Worm (Caenorhabditis elegans) whole organism, young adult: ENCODE measurements around the gene ama-1.
A peak's percentile ranks its signal among the peaks of the same experiment; 100 is the strongest.

ENCODE experiments used
- B0035.1 ChIP-seq: sonication (generic microtip); optimal IDR thresholded peaks from 2 replicates; lab custom pipeline; 2016; ENCODE audit warnings: missing genetic modification characterization, mild to moderate bottlenecking, missing compliant biosample characterization, missing genotype, missing genetic modification reagents
- C06A6.2 ChIP-seq: fragments of 200-800 bp; sonication (Bioruptor generic); conservative IDR thresholded peaks from 2 replicates; pipeline ENCODE4 v1.3.6; 2022; ENCODE audit warnings: missing genetic modification characterization, missing compliant biosample characterization
- D2030.7 ChIP-seq: fragments of 200-800 bp; sonication (Bioruptor generic); IDR thresholded peaks from 2 replicates; pipeline ENCODE4 v1.3.6; 2022; ENCODE audit warnings: missing genetic modification reagents, missing genetic modification characterization, missing compliant biosample characterization
- F49E8.2 ChIP-seq: sonication (generic microtip); optimal IDR thresholded peaks from 3 replicates; lab custom pipeline; 2017; ENCODE audit warnings: missing genetic modification characterization, mild to moderate bottlenecking, missing compliant biosample characterization, antibody characterized with exemption, moderate library complexity; ENCODE audit not compliant: insufficient read depth
- F55B11.4 ChIP-seq: sonication (generic microtip); optimal IDR thresholded peaks from 2 replicates; lab custom pipeline; 2016; ENCODE audit warnings: missing compliant biosample characterization, missing genetic modification characterization, borderline replicate concordance; ENCODE audit not compliant: insufficient read depth
- K11D2.4 ChIP-seq: fragments of 200-800 bp; sonication (Bioruptor generic); IDR thresholded peaks from 2 replicates; pipeline ENCODE4 v1.3.6; 2022; ENCODE audit warnings: missing genetic modification reagents, missing genetic modification characterization, missing compliant biosample characterization
- K12H6.12 ChIP-seq: fragments of 200-800 bp; sonication (Bioruptor generic); optimal IDR thresholded peaks from 2 replicates; lab custom pipeline; 2018; ENCODE audit warnings: mild to moderate bottlenecking, missing genetic modification characterization, missing compliant biosample characterization
- Y56A3A.18 ChIP-seq: fragments of 200-800 bp; sonication (Bioruptor generic); IDR thresholded peaks from 2 replicates; pipeline ENCODE4 v1.3.6; 2022; ENCODE audit warnings: missing genetic modification reagents, missing genetic modification characterization, missing compliant biosample characterization
- Y67H2A.10 ChIP-seq: fragments of 200-800 bp; sonication (Bioruptor generic); conservative IDR thresholded peaks from 2 replicates; pipeline ENCODE4 v1.3.6; 2022; ENCODE audit warnings: missing genetic modification reagents, missing genetic modification characterization, missing compliant biosample characterization
- bed-1 ChIP-seq: fragments of 200-800 bp; sonication (Bioruptor generic); IDR thresholded peaks from 2 replicates; pipeline ENCODE4 v1.3.6; 2022; ENCODE audit warnings: missing genetic modification reagents, missing genetic modification characterization, missing compliant biosample characterization
- cebp-1 ChIP-seq, 2 experiments: fragments of 200-800 bp in 1 of 2; sonication (Bioruptor generic) in 1 of 2; sonication (generic microtip) in 1 of 2; IDR thresholded peaks in 1 of 2; optimal IDR thresholded peaks in 1 of 2; 2 replicates each; pipeline versions ENCODE4 v1.3.6 to Lab custom; 2017 to 2022; ENCODE audit warnings: missing compliant biosample characterization in 2 of 2, missing genetic modification characterization in 2 of 2, mild to moderate bottlenecking in 1 of 2, missing genetic modification reagents in 1 of 2, moderate library complexity in 1 of 2
- ceh-100 ChIP-seq: fragments of 200-800 bp; sonication (Bioruptor generic); IDR thresholded peaks from 2 replicates; pipeline ENCODE4 v1.3.6; 2022; ENCODE audit warnings: missing genetic modification reagents, missing genetic modification characterization, missing compliant biosample characterization
- ceh-40 ChIP-seq: fragments of 200-800 bp; sonication (Bioruptor generic); IDR thresholded peaks from 2 replicates; pipeline ENCODE4 v1.3.6; 2022; ENCODE audit warnings: missing genetic modification characterization, missing compliant biosample characterization
- ceh-91 ChIP-seq: fragments of 200-800 bp; sonication (Bioruptor generic); IDR thresholded peaks from 2 replicates; pipeline ENCODE4 v1.3.6; 2022; ENCODE audit warnings: missing genetic modification reagents, missing genetic modification characterization, missing compliant biosample characterization
- dox-1 ChIP-seq: fragments of 200-800 bp; sonication (Bioruptor generic); IDR thresholded peaks from 2 replicates; pipeline ENCODE4 v1.3.6; 2022; ENCODE audit warnings: missing genetic modification reagents, missing genetic modification characterization, missing compliant biosample characterization
- egl-18 ChIP-seq: fragments of 200-800 bp; sonication (Bioruptor generic); IDR thresholded peaks from 2 replicates; pipeline ENCODE4 v1.3.6; 2022; ENCODE audit warnings: missing genetic modification reagents, missing genetic modification characterization, missing compliant biosample characterization
- ekl-4 ChIP-seq: fragments of 200-800 bp; sonication (Bioruptor generic); IDR thresholded peaks from 2 replicates; pipeline ENCODE4 v1.3.6; 2022; ENCODE audit warnings: missing genetic modification reagents, missing genetic modification characterization, missing compliant biosample characterization
- ets-4 ChIP-seq: fragments of 200-800 bp; sonication (Bioruptor generic); optimal IDR thresholded peaks from 2 replicates; lab custom pipeline; 2018; ENCODE audit warnings: mild to moderate bottlenecking, missing genetic modification characterization, missing compliant biosample characterization
- hmg-1.2 ChIP-seq: fragments of 200-800 bp; sonication (Bioruptor generic); IDR thresholded peaks from 2 replicates; pipeline ENCODE4 v1.3.6; 2022; ENCODE audit warnings: missing genetic modification reagents, missing genetic modification characterization, missing compliant biosample characterization
- hmg-20 ChIP-seq: fragments of 200-800 bp; sonication (Bioruptor generic); IDR thresholded peaks from 2 replicates; pipeline ENCODE4 v1.3.6; 2022; ENCODE audit warnings: missing genetic modification reagents, missing genetic modification characterization, missing compliant biosample characterization
- lin-40 ChIP-seq: sonication (generic microtip); optimal IDR thresholded peaks from 2 replicates; lab custom pipeline; 2016; ENCODE audit warnings: missing genetic modification characterization, mild to moderate bottlenecking, missing compliant biosample characterization, missing genotype, missing genetic modification reagents
- lir-1 ChIP-seq: fragments of 200-800 bp; sonication (Bioruptor generic); conservative IDR thresholded peaks from 2 replicates; pipeline ENCODE4 v1.3.6; 2022; ENCODE audit warnings: missing genetic modification reagents, missing genetic modification characterization, missing compliant biosample characterization
- lsy-27 ChIP-seq: sonication (generic microtip); optimal IDR thresholded peaks from 2 replicates; lab custom pipeline; 2017; ENCODE audit warnings: missing genetic modification characterization, mild to moderate bottlenecking, missing compliant biosample characterization, antibody characterized with exemption, missing genotype, borderline replicate concordance; ENCODE audit not compliant: insufficient read depth
- madf-10 ChIP-seq: sonication (generic microtip); optimal IDR thresholded peaks from 2 replicates; lab custom pipeline; 2016; ENCODE audit warnings: mild to moderate bottlenecking, missing genetic modification characterization, missing compliant biosample characterization
- madf-3 ChIP-seq: fragments of 200-800 bp; sonication (Bioruptor generic); IDR thresholded peaks from 2 replicates; pipeline ENCODE4 v1.3.6; 2022; ENCODE audit warnings: missing genetic modification reagents, missing genetic modification characterization, missing compliant biosample characterization
- madf-6 ChIP-seq: fragments of 200-800 bp; sonication (Bioruptor generic); IDR thresholded peaks from 2 replicates; pipeline ENCODE4 v1.3.6; 2022; ENCODE audit warnings: missing genetic modification reagents, missing genetic modification characterization, missing compliant biosample characterization
- madf-8 ChIP-seq: fragments of 200-800 bp; sonication (Bioruptor generic); conservative IDR thresholded peaks from 2 replicates; pipeline ENCODE4 v1.3.6; 2022; ENCODE audit warnings: missing genetic modification reagents, missing genetic modification characterization, missing compliant biosample characterization
- mcd-1 ChIP-seq: fragments of 200-800 bp; sonication (Bioruptor generic); IDR thresholded peaks from 2 replicates; pipeline ENCODE4 v1.3.6; 2022; ENCODE audit warnings: missing genetic modification reagents, missing genetic modification characterization, missing compliant biosample characterization
- mes-4 ChIP-seq: sonication (generic microtip); optimal IDR thresholded peaks from 2 replicates; lab custom pipeline; 2016; ENCODE audit warnings: missing genotype, missing genetic modification characterization, missing compliant biosample characterization
- mxl-1 ChIP-seq: sonication (generic microtip); optimal IDR thresholded peaks from 2 replicates; lab custom pipeline; 2016; ENCODE audit warnings: missing genetic modification characterization, missing compliant biosample characterization
- nfya-1 ChIP-seq: sonication (generic microtip); optimal IDR thresholded peaks from 2 replicates; lab custom pipeline; 2017; ENCODE audit warnings: antibody characterized with exemption, missing compliant biosample characterization, missing genetic modification characterization, borderline replicate concordance; ENCODE audit not compliant: insufficient read depth
- nhr-80 ChIP-seq: sonication (generic microtip); optimal IDR thresholded peaks from 2 replicates; lab custom pipeline; 2016; ENCODE audit warnings: missing genetic modification characterization, missing compliant biosample characterization
- pbrm-1 ChIP-seq: fragments of 200-800 bp; sonication (Bioruptor generic); IDR thresholded peaks from 2 replicates; pipeline ENCODE4 v1.3.6; 2022; ENCODE audit warnings: missing genetic modification reagents, missing genetic modification characterization, missing compliant biosample characterization
- rcor-1 ChIP-seq: fragments of 200-800 bp; sonication (Bioruptor generic); IDR thresholded peaks from 2 replicates; pipeline ENCODE4 v1.3.6; 2022; ENCODE audit warnings: missing genetic modification reagents, missing genetic modification characterization, missing compliant biosample characterization
- rec-8 ChIP-seq, 2 experiments: sonication (generic microtip); optimal IDR thresholded peaks; 2 replicates each; lab custom pipeline; 2016; ENCODE audit warnings: mild to moderate bottlenecking in 2 of 2, missing genetic modification characterization in 2 of 2, missing genetic modification reagents in 2 of 2, missing genotype in 2 of 2, missing biosample characterization in 1 of 2, missing compliant biosample characterization in 1 of 2, moderate library complexity in 1 of 2
- snpc-1.1 ChIP-seq: sonication (generic microtip); optimal IDR thresholded peaks from 2 replicates; lab custom pipeline; 2017; ENCODE audit warnings: missing genetic modification characterization, mild to moderate bottlenecking, missing compliant biosample characterization, antibody characterized with exemption, moderate library complexity, missing genotype, missing genetic modification reagents; ENCODE audit not compliant: insufficient read depth
- somi-1 ChIP-seq: fragments of 200-800 bp; sonication (Bioruptor generic); optimal IDR thresholded peaks from 2 replicates; lab custom pipeline; 2018; ENCODE audit warnings: mild to moderate bottlenecking, missing genetic modification characterization, missing compliant biosample characterization
- tbx-9 ChIP-seq: sonication (generic microtip); optimal IDR thresholded peaks from 2 replicates; lab custom pipeline; 2016; ENCODE audit warnings: borderline replicate concordance, missing genetic modification characterization, inconsistent platforms, missing compliant biosample characterization
- unc-130 ChIP-seq: sonication (generic microtip); optimal IDR thresholded peaks from 2 replicates; lab custom pipeline; 2016; ENCODE audit warnings: missing genetic modification reagents, missing genetic modification characterization, missing compliant biosample characterization
- xnd-1 ChIP-seq: sonication (generic microtip); optimal IDR thresholded peaks from 2 replicates; lab custom pipeline; 2016; ENCODE audit warnings: missing genotype, missing genetic modification reagents, missing genetic modification characterization, missing compliant biosample characterization
- ztf-22 ChIP-seq: fragments of 200-800 bp; sonication (Bioruptor generic); optimal IDR thresholded peaks from 2 replicates; lab custom pipeline; 2018; ENCODE audit warnings: mild to moderate bottlenecking, missing genetic modification characterization, moderate library complexity, missing compliant biosample characterization
- ztf-6 ChIP-seq: fragments of 200-800 bp; sonication (Bioruptor generic); IDR thresholded peaks from 2 replicates; pipeline ENCODE4 v1.3.6; 2022; ENCODE audit warnings: missing genetic modification reagents, missing genetic modification characterization, missing compliant biosample characterization

The ama-1 gene

ce11 chrIV:4277694-4278093 lies 29.8 kb downstream of the ama-1 start, which contains the start of gene nhr-78:
Gene nhr-78 (minus strand): TSS chrIV:4277875.
- TF ChIP-seq K11D2.4 (GFP tag; lab: Robert Waterston, UW), result no peak
- TF ChIP-seq ceh-40 (GFP tag; lab: Robert Waterston, UW), result no peak
- TF ChIP-seq egl-18 (GFP tag; lab: Robert Waterston, UW), result no peak
- no peak for TF ChIP-seq ceh-91 (GFP tag; lab: Robert Waterston, UW)
- TF ChIP-seq hmg-1.2, result peak; percentile 94
- TF ChIP-seq mcd-1 (GFP tag; lab: Robert Waterston, UW), result 0 out of 2 replicates have a peak, but pooled peaks have one; percentile 22
- no peak for TF ChIP-seq madf-10 (tag; lab: Kevin White, UChicago)
- no peak for TF ChIP-seq lin-40 (tag; lab: Kevin White, UChicago)
- no peak for TF ChIP-seq Y56A3A.18 (GFP tag; lab: Robert Waterston, UW)
- TF ChIP-seq madf-6 (GFP tag; lab: Robert Waterston, UW), result no peak
- no peak for TF ChIP-seq unc-130 (GFP tag; lab: Kevin White, UChicago)
- TF ChIP-seq rec-8 (tag; optimal IDR thresholded peaks at IDR 0.05; lab: Kevin White, UChicago), result no peak
- TF ChIP-seq snpc-1.1 (tag; lab: Kevin White, UChicago), result no peak
- no peak for TF ChIP-seq F49E8.2 (tag; lab: Kevin White, UChicago)

ce11 chrIV:4284020-4284419 lies 36.1 kb downstream of the ama-1 start, which contains the start of gene F15E6.6:
Gene F15E6.6 (minus strand): TSS chrIV:4284120.
- TF ChIP-seq Y67H2A.10 (GFP tag; lab: Robert Waterston, UW), result no peak

- no peak for TF ChIP-seq F55B11.4
- TF ChIP-seq nhr-80 (tag; lab: Kevin White, UChicago), result peak; percentile 75
- TF ChIP-seq lsy-27 (tag; lab: Kevin White, UChicago), result no peak
- TF ChIP-seq mes-4 (tag; lab: Kevin White, UChicago), result no peak
- no peak for TF ChIP-seq tbx-9 (tag; lab: Kevin White, UChicago)
- TF ChIP-seq cebp-1 (GFP tag; IDR thresholded peaks at IDR 0.05; lab: Robert Waterston, UW), result peak; percentile 22; the same call in 1 of the 2 replicates
- TF ChIP-seq cebp-1 (tag; optimal IDR thresholded peaks at IDR 0.05; lab: Kevin White, UChicago), result no peak
- no peak for TF ChIP-seq pbrm-1
- TF ChIP-seq bed-1 (GFP tag; lab: Robert Waterston, UW), result no peak
- no peak for TF ChIP-seq dox-1
- no peak for TF ChIP-seq ekl-4 (GFP tag; lab: Robert Waterston, UW)
- TF ChIP-seq xnd-1 (tag; lab: Kevin White, UChicago), result no peak
- no peak for TF ChIP-seq ztf-22 (GFP tag; lab: Kevin White, UChicago)
- TF ChIP-seq ets-4, result no peak
- TF ChIP-seq, all 124 proteins: peak for 2
These were observed 37.1 kb downstream of the ama-1 start for ce11 chrIV:4284989-4285388.

- TF ChIP-seq hmg-20 (no peak), B0035.1 (tag; lab: Kevin White, UChicago) (no peak), somi-1 (GFP tag; lab: Kevin White, UChicago) (no peak), ztf-6 (GFP tag; lab: Robert Waterston, UW) (no peak), pbrm-1 (no peak), ceh-100 (no peak), madf-3 (GFP tag; lab: Robert Waterston, UW) (no peak), ceh-40 (GFP tag; lab: Robert Waterston, UW) (no peak), C06A6.2 (GFP tag; lab: Robert Waterston, UW) (no peak), rcor-1 (GFP tag; lab: Robert Waterston, UW) (no peak), K12H6.12 (tag; lab: Kevin White, UChicago) (no peak), lir-1 (no peak), nfya-1 (no peak), ztf-22 (GFP tag; lab: Kevin White, UChicago) (no peak), madf-8 (GFP tag; lab: Robert Waterston, UW) (no peak), D2030.7 (GFP tag; lab: Robert Waterston, UW) (no peak), mxl-1 (tag; lab: Kevin White, UChicago) (no peak)
These were observed 40.5 kb downstream of the ama-1 start, which contains the start of gene srv-4 for ce11 chrIV:4288332-4288731. Gene srv-4 (minus strand): TSS chrIV:4288432.
